Fruit fly (Drosophila melanogaster): ENCODE data around the gene Sec61gamma.

Gene Sec61gamma

dm6 chrX:19637002-19637420 is 6.1 kb upstream of the Sec61gamma start:
- peak; percentile 66 for TF ChIP-seq CG13204 (GFP tag; optimal IDR thresholded peaks at IDR 0.05)
- TF ChIP-seq CG17806 (tag; optimal IDR thresholded peaks at IDR 0.05): no peak
- peak; percentile 67; the same call in 2 of the 3 replicates for TF ChIP-seq CG4496 (GFP tag; IDR thresholded peaks at IDR 0.05)
- no peak for TF ChIP-seq CG10348 (GFP tag; IDR thresholded peaks at IDR 0.05)
- TF ChIP-seq Pif1A (GFP tag; optimal IDR thresholded peaks at IDR 0.05): no peak
- peak; percentile 3 for TF ChIP-seq Pif1B (GFP tag; optimal IDR thresholded peaks at IDR 0.05)
- peak; percentile 49 for TF ChIP-seq EcR (GFP tag; optimal IDR thresholded peaks at IDR 0.05)
- no peak for TF ChIP-seq CG8301 (tag; optimal IDR thresholded peaks at IDR 0.05)
- TF ChIP-seq Snoo (tag; optimal IDR thresholded peaks at IDR 0.05): no peak
- TF ChIP-seq CG8159 (tag; optimal IDR thresholded peaks at IDR 0.05): no peak
- peak; percentile 39; the same call in 1 of the 3 replicates for TF ChIP-seq fd96Ca (GFP tag; IDR thresholded peaks at IDR 0.05)
- peak; percentile 61 for TF ChIP-seq Ets98B (GFP tag; IDR thresholded peaks at IDR 0.05)
- TF ChIP-seq gl (tag; optimal IDR thresholded peaks at IDR 0.05): no peak
- no peak for TF ChIP-seq rn (GFP tag; IDR thresholded peaks at IDR 0.05)
- no peak for TF ChIP-seq D1 (tag; optimal IDR thresholded peaks at IDR 0.05)

dm6 chrX:19637434-19638327 is 5.4 kb upstream of the Sec61gamma start:
- TF ChIP-seq Ets98B (GFP tag; IDR thresholded peaks at IDR 0.05): no peak
- TF ChIP-seq CG34367 (tag; optimal IDR thresholded peaks at IDR 0.05): no peak
- TF ChIP-seq CG32121 (GFP tag; IDR thresholded peaks at IDR 0.05): peak; percentile 15; the same call in 1 of the 2 replicates
- TF ChIP-seq rn (GFP tag; IDR thresholded peaks at IDR 0.05): no peak
- no peak for TF ChIP-seq gl (tag; optimal IDR thresholded peaks at IDR 0.05)
- no peak for TF ChIP-seq CG8301 (tag; optimal IDR thresholded peaks at IDR 0.05)
- no peak for TF ChIP-seq Snoo (tag; optimal IDR thresholded peaks at IDR 0.05)
- no peak for TF ChIP-seq CG17806 (tag; optimal IDR thresholded peaks at IDR 0.05)
- TF ChIP-seq CG14655 (GFP tag; optimal IDR thresholded peaks at IDR 0.05): no peak
- 0 out of 3 replicates have a peak, but pooled peaks have one; percentile 24 for TF ChIP-seq CG4496 (GFP tag; IDR thresholded peaks at IDR 0.05)
- no peak for TF ChIP-seq fd96Ca (GFP tag; IDR thresholded peaks at IDR 0.05)
- TF ChIP-seq CG10348 (GFP tag; IDR thresholded peaks at IDR 0.05): no peak
- TF ChIP-seq CG12605 (GFP tag; IDR thresholded peaks at IDR 0.05): no peak
- no peak for TF ChIP-seq CG9948 (tag; optimal IDR thresholded peaks at IDR 0.05)
- TF ChIP-seq Pif1A (GFP tag; optimal IDR thresholded peaks at IDR 0.05): no peak

dm6 chrX:19638328-19638940 is 4.7 kb upstream of the Sec61gamma start, which contains the start of gene Rcd-1:
Gene Rcd-1, plus strand, starts transcription at chrX:19638767.
- no peak for TF ChIP-seq Snoo (tag; optimal IDR thresholded peaks at IDR 0.05)
- TF ChIP-seq CG8301 (tag; optimal IDR thresholded peaks at IDR 0.05): no peak
- no peak for TF ChIP-seq Pif1A (GFP tag; optimal IDR thresholded peaks at IDR 0.05)
- TF ChIP-seq CG9948 (tag; optimal IDR thresholded peaks at IDR 0.05): no peak
- no peak for TF ChIP-seq gl (tag; optimal IDR thresholded peaks at IDR 0.05)
- TF ChIP-seq D1 (tag; optimal IDR thresholded peaks at IDR 0.05): no peak
- TF ChIP-seq Ets98B (GFP tag; IDR thresholded peaks at IDR 0.05): no peak

dm6 chrX:19640707-19641248 is 2.3 kb upstream of the Sec61gamma start:
- no peak for TF ChIP-seq gl (tag; optimal IDR thresholded peaks at IDR 0.05)
- no peak for TF ChIP-seq Pif1B (GFP tag; optimal IDR thresholded peaks at IDR 0.05)
- TF ChIP-seq CG34367 (tag; optimal IDR thresholded peaks at IDR 0.05): no peak
- TF ChIP-seq CG15710 (tag; optimal IDR thresholded peaks at IDR 0.05): no peak
- TF ChIP-seq Pif1A (GFP tag; optimal IDR thresholded peaks at IDR 0.05): no peak
- TF ChIP-seq Snoo (tag; optimal IDR thresholded peaks at IDR 0.05): no peak
- no peak for TF ChIP-seq CG9948 (tag; optimal IDR thresholded peaks at IDR 0.05)
- TF ChIP-seq CG4496 (GFP tag; IDR thresholded peaks at IDR 0.05): peak; percentile 31; the same call in 1 of the 3 replicates

- TF ChIP-seq fd96Ca (GFP tag; IDR thresholded peaks at IDR 0.05) (no peak), CG34367 (tag; optimal IDR thresholded peaks at IDR 0.05) (no peak), Pif1B (GFP tag; optimal IDR thresholded peaks at IDR 0.05) (no peak), CG13204 (GFP tag; optimal IDR thresholded peaks at IDR 0.05) (no peak), EcR (GFP tag; optimal IDR thresholded peaks at IDR 0.05) (no peak), CG9948 (tag; optimal IDR thresholded peaks at IDR 0.05) (peak; percentile 3), CG32121 (GFP tag; IDR thresholded peaks at IDR 0.05) (no peak), CG4496 (GFP tag; IDR thresholded peaks at IDR 0.05) (no peak), Snoo (tag; optimal IDR thresholded peaks at IDR 0.05) (no peak), gl (tag; optimal IDR thresholded peaks at IDR 0.05) (no peak), Pif1A (GFP tag; optimal IDR thresholded peaks at IDR 0.05) (no peak), Ets98B (GFP tag; IDR thresholded peaks at IDR 0.05) (0 out of 2 replicates have a peak, but pooled peaks have one; percentile 23)
These were observed 2.9 kb downstream of the Sec61gamma start, which contains the start of gene Arp10 for dm6 chrX:19645873-19646541. Gene Arp10, minus strand, starts transcription at chrX:19646176.
